Comparison of ENCODE assay signal across 6 worm cellular contexts in genomic region chrII:4994939-4995338, ce11.
A peak's percentile ranks its signal among the peaks of the same experiment; 100 is the strongest.
TF ChIP-seq lines count a peak whose summit lies in the region.

TSS of gene rnh-1.0 (plus strand) at chrII:4995327.

TF ChIP-seq in whole organism, L1 larva, 84 proteins besides CTCF, POLR2A, EP300 and RAD21 (continues in another document):
- no peak for TF ChIP-seq ceh-88 (GFP tag; IDR thresholded peaks at IDR 0.05; lab: Robert Waterston, UW)
- TF ChIP-seq ces-1 (GFP tag; optimal IDR thresholded peaks at IDR 0.05; lab: Kevin White, UChicago), result no peak
- peak; percentile 18 for TF ChIP-seq rnt-1 (tag; optimal IDR thresholded peaks at IDR 0.05; lab: Kevin White, UChicago)
- TF ChIP-seq skn-1 (tag; optimal IDR thresholded peaks at IDR 0.05; lab: Kevin White, UChicago), result peak; percentile 19
- no peak for TF ChIP-seq swsn-7 (tag; optimal IDR thresholded peaks at IDR 0.05; lab: Kevin White, UChicago)
- TF ChIP-seq hpl-2 (GFP tag; optimal IDR thresholded peaks at IDR 0.05; lab: Kevin White, UChicago), result no peak
- TF ChIP-seq pqm-1 (tag; optimal IDR thresholded peaks at IDR 0.05; lab: Kevin White, UChicago), result no peak
- no peak for TF ChIP-seq xbp-1 (tag; optimal IDR thresholded peaks at IDR 0.05; lab: Kevin White, UChicago)
- TF ChIP-seq mep-1 (tag; optimal IDR thresholded peaks at IDR 0.05; lab: Kevin White, UChicago), result peak; percentile 47
- TF ChIP-seq mab-9 (GFP tag; IDR thresholded peaks at IDR 0.05; lab: Robert Waterston, UW), result no peak
- TF ChIP-seq efl-1 (optimal IDR thresholded peaks at IDR 0.05; lab: Kevin White, UChicago), result no peak
- peak; percentile 9 to 93 for TF ChIP-seq efl-1 (GFP tag; optimal IDR thresholded peaks at IDR 0.05 in 1 of 2; lab: Kevin White, UChicago)
- no peak for TF ChIP-seq lir-3 (tag; optimal IDR thresholded peaks at IDR 0.05; lab: Kevin White, UChicago; ENCODE audit: poor library complexity)
- TF ChIP-seq isw-1 (GFP tag; IDR thresholded peaks at IDR 0.05; lab: Robert Waterston, UW), result no peak
- TF ChIP-seq lin-14 (GFP tag; optimal IDR thresholded peaks at IDR 0.05; lab: Kevin White, UChicago), result peak; percentile 67
- TF ChIP-seq snu-23 (GFP tag; optimal IDR thresholded peaks at IDR 0.05; lab: Kevin White, UChicago), result peak; percentile 11

TF ChIP-seq in whole organism, L2 larva, 48 proteins besides CTCF, POLR2A, EP300 and RAD21:
- TF ChIP-seq nhr-129 (tag; optimal IDR thresholded peaks at IDR 0.05; lab: Kevin White, UChicago), result peak; percentile 31
- TF ChIP-seq ZK546.5 (tag; optimal IDR thresholded peaks at IDR 0.05; lab: Kevin White, UChicago), result no peak
- no peak for TF ChIP-seq nhr-21 (tag; optimal IDR thresholded peaks at IDR 0.05; lab: Kevin White, UChicago)
- peak; percentile 35 for TF ChIP-seq C34F6.9 (tag; optimal IDR thresholded peaks at IDR 0.05; lab: Kevin White, UChicago)

TF ChIP-seq in whole organism, L3 larva, 47 proteins besides CTCF, POLR2A, EP300 and RAD21:
- TF ChIP-seq nfya-1 (tag; optimal IDR thresholded peaks at IDR 0.05; lab: Kevin White, UChicago; ENCODE audit: insufficient read depth) (peak; percentile 3), pqm-1 (tag; optimal IDR thresholded peaks at IDR 0.05; lab: Kevin White, UChicago) (no peak), nhr-25 (tag; optimal IDR thresholded peaks at IDR 0.05; lab: Kevin White, UChicago) (peak; percentile 1), pha-4 (tag; optimal IDR thresholded peaks at IDR 0.05; lab: Kevin White, UChicago) (peak; percentile 5)

TF ChIP-seq in whole organism, L4 larva, 104 proteins besides CTCF, POLR2A, EP300 and RAD21:
- no peak for TF ChIP-seq zip-2 (tag; optimal IDR thresholded peaks at IDR 0.05; lab: Kevin White, UChicago)
- no peak for TF ChIP-seq ztf-7 (tag; optimal IDR thresholded peaks at IDR 0.05; lab: Kevin White, UChicago)
- peak; percentile 7; the same call in 1 of the 2 replicates for TF ChIP-seq dmd-6 (GFP tag; IDR thresholded peaks at IDR 0.05; lab: Robert Waterston, UW)
- no peak for TF ChIP-seq ZK546.5 (tag; optimal IDR thresholded peaks at IDR 0.05; lab: Kevin White, UChicago)
- no peak for TF ChIP-seq ceh-20 (GFP tag; IDR thresholded peaks at IDR 0.05; lab: Robert Waterston, UW)
- no peak for TF ChIP-seq zag-1 (tag; optimal IDR thresholded peaks at IDR 0.05; lab: Kevin White, UChicago)
- TF ChIP-seq hlh-30 (tag; optimal IDR thresholded peaks at IDR 0.05; lab: Kevin White, UChicago; ENCODE audit: insufficient read depth), result peak; percentile 20
- no peak for TF ChIP-seq zfp-3 (GFP tag; conservative IDR thresholded peaks at IDR 0.05; lab: Robert Waterston, UW)

TF ChIP-seq in whole organism, late embryonic, 69 proteins besides CTCF, POLR2A, EP300 and RAD21:
- TF ChIP-seq unc-55 (GFP tag; optimal IDR thresholded peaks at IDR 0.05; lab: Kevin White, UChicago), result peak; percentile 31
- no peak for TF ChIP-seq pag-3 (tag; optimal IDR thresholded peaks at IDR 0.05; lab: Kevin White, UChicago; ENCODE audit: borderline replicate concordance)

TF ChIP-seq in whole organism, young adult, 124 proteins besides CTCF, POLR2A, EP300 and RAD21:
- no peak for TF ChIP-seq cebp-1 (GFP tag; IDR thresholded peaks at IDR 0.05; lab: Robert Waterston, UW)
- TF ChIP-seq cebp-1 (tag; optimal IDR thresholded peaks at IDR 0.05; lab: Kevin White, UChicago), result peak; percentile 37
- no peak for TF ChIP-seq C06A6.2 (GFP tag; conservative IDR thresholded peaks at IDR 0.05; lab: Robert Waterston, UW)
- no peak for TF ChIP-seq nhr-80 (tag; optimal IDR thresholded peaks at IDR 0.05; lab: Kevin White, UChicago)
- no peak for TF ChIP-seq K12H6.12 (tag; optimal IDR thresholded peaks at IDR 0.05; lab: Kevin White, UChicago)
